Worm (Caenorhabditis elegans): ENCODE measurements around the gene gcsh-1.

Gene gcsh-1

ce11 chrX:14502116-14502587, 12.7 kb downstream of the gcsh-1 start:
- TF ChIP-seq ztf-7 (tag; optimal IDR thresholded peaks at IDR 0.05) (no peak), tag-97 (GFP tag; IDR thresholded peaks at IDR 0.05) (no peak), jun-1 (tag; optimal IDR thresholded peaks at IDR 0.05) (no peak), ceh-20 (GFP tag; IDR thresholded peaks at IDR 0.05) (peak; percentile 96), cey-2 (tag; optimal IDR thresholded peaks at IDR 0.05; ENCODE audit: borderline replicate concordance, insufficient read depth) (peak; percentile 24), lin-38 (GFP tag; IDR thresholded peaks at IDR 0.05) (peak; percentile 47; the same call in 1 of the 2 replicates), aha-1 (tag) (peak; percentile 90), dmd-8 (GFP tag; IDR thresholded peaks at IDR 0.05) (no peak), ZK546.5 (tag; optimal IDR thresholded peaks at IDR 0.05) (no peak), egl-43 (GFP tag; IDR thresholded peaks at IDR 0.05) (no peak), lin-29 (GFP tag; IDR thresholded peaks at IDR 0.05) (no peak; the same call in 1 of the 2 replicates), lin-1 (GFP tag; IDR thresholded peaks at IDR 0.05) (peak; percentile 82), ceh-44 (GFP tag; IDR thresholded peaks at IDR 0.05) (no peak), tra-1 (GFP tag; IDR thresholded peaks at IDR 0.05) (peak; percentile 71; the same call in 1 of the 2 replicates), vab-7 (GFP tag; IDR thresholded peaks at IDR 0.05) (no peak), madf-5 (GFP tag; IDR thresholded peaks at IDR 0.05) (no peak), nhr-102 (tag; optimal IDR thresholded peaks at IDR 0.05) (peak; percentile 94), dmd-6 (GFP tag; IDR thresholded peaks at IDR 0.05) (peak; percentile 94), mes-2 (tag; optimal IDR thresholded peaks at IDR 0.05; ENCODE audit: poor library complexity, severe bottlenecking) (no peak), aly-2 (tag; optimal IDR thresholded peaks at IDR 0.05) (no peak), pqm-1 (tag; optimal IDR thresholded peaks at IDR 0.05) (peak; percentile 76), dmd-9 (GFP tag; IDR thresholded peaks at IDR 0.05) (no peak), mdl-1 (tag; optimal IDR thresholded peaks at IDR 0.05) (peak in 1 of 2 experiments; percentile 81), hif-1 (tag; optimal IDR thresholded peaks at IDR 0.05) (peak in 1 of 2 experiments; percentile 71), nhr-25 (tag; optimal IDR thresholded peaks at IDR 0.05; ENCODE audit: borderline replicate concordance, insufficient read depth) (peak; percentile 1), zfp-3 (GFP tag; conservative IDR thresholded peaks at IDR 0.05) (peak; percentile 14; the same call in 1 of the 2 replicates), fos-1 (tag; optimal IDR thresholded peaks at IDR 0.05) (no peak), unc-39 (tag; optimal IDR thresholded peaks at IDR 0.05) (no peak), arid-1 (GFP tag; conservative IDR thresholded peaks at IDR 0.05) (no peak), nhr-6 (tag; optimal IDR thresholded peaks at IDR 0.05) (no peak), T20F7.1 (GFP tag; optimal IDR thresholded peaks at IDR 0.05) (peak; percentile 80), nhr-237 (tag; optimal IDR thresholded peaks at IDR 0.05) (no peak), fkh-10 (GFP tag; optimal IDR thresholded peaks at IDR 0.05) (no peak), ceh-28 (tag; optimal IDR thresholded peaks at IDR 0.05) (no peak), lsy-2 (tag; optimal IDR thresholded peaks at IDR 0.05) (peak in 1 of 2 experiments; percentile 49), nhr-111 (GFP tag; optimal IDR thresholded peaks at IDR 0.05) (no peak), dve-1 (tag; optimal IDR thresholded peaks at IDR 0.05; ENCODE audit: insufficient read depth) (peak; percentile 97), lin-39 (tag; optimal IDR thresholded peaks at IDR 0.05) (no peak), mxl-2 (GFP tag; conservative IDR thresholded peaks at IDR 0.05) (no peak), ceh-62 (tag; optimal IDR thresholded peaks at IDR 0.05) (no peak), daf-16 (GFP tag; optimal IDR thresholded peaks at IDR 0.05) (peak in 1 of 2 experiments; percentile 54), daf-16 (tag; optimal IDR thresholded peaks at IDR 0.05) (peak; percentile 95), daf-19 (GFP tag; conservative IDR thresholded peaks at IDR 0.05) (no peak), F49E8.2 (tag; optimal IDR thresholded peaks at IDR 0.05; ENCODE audit: borderline replicate concordance) (no peak), nhr-76 (tag; optimal IDR thresholded peaks at IDR 0.05) (no peak), dpl-1 (GFP tag; optimal IDR thresholded peaks at IDR 0.05) (peak; percentile 12), ces-1 (GFP tag; optimal IDR thresholded peaks at IDR 0.05) (no peak), F10B5.3 (tag; optimal IDR thresholded peaks at IDR 0.05) (no peak), nhr-48 (tag; optimal IDR thresholded peaks at IDR 0.05) (peak; percentile 92), php-3 (GFP tag; IDR thresholded peaks at IDR 0.05) (peak; percentile 97), madf-9 (GFP tag; conservative IDR thresholded peaks at IDR 0.05) (no peak)

Data from whole organism, L4 larva.